Fruit fly (Drosophila melanogaster) whole organism, embryonic: Measurements from ENCODE around the gene Cpr30F.

Source experiments
- Aef1 ChIP-seq: fragments of 200-800 bp; sonication (Bioruptor generic); IDR thresholded peaks from 3 replicates; pipeline ENCODE4 v1.3.6; 2022; ENCODE audit warnings: missing biosample characterization, missing genetic modification characterization
- CG10979 ChIP-seq: fragments of 200-800 bp; sonication (Bioruptor generic); optimal IDR thresholded peaks from 2 replicates; lab custom pipeline; 2018; ENCODE audit warnings: missing biosample characterization, mild to moderate bottlenecking, missing genetic modification characterization, moderate library complexity
- CG11696 ChIP-seq: fragments of 200-800 bp; sonication (Bioruptor generic); IDR thresholded peaks from 2 replicates; pipeline ENCODE4 v1.3.6; 2022; ENCODE audit warnings: missing biosample characterization, missing genetic modification characterization
- CG12299 ChIP-seq: fragments of 200-800 bp; sonication (Bioruptor generic); optimal IDR thresholded peaks from 2 replicates; lab custom pipeline; 2018; ENCODE audit warnings: missing biosample characterization, mild to moderate bottlenecking, missing genetic modification characterization
- CG12769 ChIP-seq: fragments of 200-800 bp; sonication (Bioruptor generic); optimal IDR thresholded peaks from 2 replicates; lab custom pipeline; 2019; ENCODE audit warnings: missing biosample characterization, mild to moderate bottlenecking, missing genetic modification characterization, moderate library complexity
- CG13424 ChIP-seq: fragments of 200-800 bp; sonication (Bioruptor generic); optimal IDR thresholded peaks from 2 replicates; lab custom pipeline; 2019; ENCODE audit warnings: missing biosample characterization, mild to moderate bottlenecking, missing genetic modification characterization, moderate library complexity
- CG14860 ChIP-seq: fragments of 200-800 bp; sonication (Bioruptor generic); IDR thresholded peaks from 3 replicates; pipeline ENCODE4 v1.3.6; 2022; ENCODE audit warnings: missing biosample characterization, missing genetic modification characterization; ENCODE audit not compliant: partially characterized antibody
- CG15073 ChIP-seq: fragments of 200-800 bp; sonication (Bioruptor generic); optimal IDR thresholded peaks from 2 replicates; lab custom pipeline; 2016; ENCODE audit warnings: missing biosample characterization, missing genetic modification characterization
- CG17359 ChIP-seq: fragments of 200-800 bp; sonication (Bioruptor generic); optimal IDR thresholded peaks from 3 replicates; lab custom pipeline; 2018; ENCODE audit warnings: missing biosample characterization, mild to moderate bottlenecking, missing genetic modification characterization, moderate library complexity
- CG17829 ChIP-seq: fragments of 200-800 bp; optimal IDR thresholded peaks from 2 replicates; lab custom pipeline; 2019; ENCODE audit warnings: missing biosample characterization, mild to moderate bottlenecking, missing genetic modification characterization, moderate library complexity
- CG1832 ChIP-seq: fragments of 200-800 bp; sonication (Bioruptor generic); optimal IDR thresholded peaks from 2 replicates; lab custom pipeline; 2017; ENCODE audit warnings: missing biosample characterization, mild to moderate bottlenecking, missing genetic modification characterization, inconsistent platforms
- CG18599 ChIP-seq: fragments of 200-800 bp; sonication (Bioruptor generic); optimal IDR thresholded peaks from 3 replicates; lab custom pipeline; 2017; ENCODE audit warnings: missing biosample characterization, missing genetic modification characterization, mild to moderate bottlenecking, moderate library complexity, missing genetic modification reagents
- CG2129 ChIP-seq: fragments of 200-800 bp; sonication (Bioruptor generic); IDR thresholded peaks from 2 replicates; pipeline ENCODE4 v1.3.6; 2022; ENCODE audit warnings: missing biosample characterization, missing genetic modification characterization; ENCODE audit not compliant: partially characterized antibody
- CG2875 ChIP-seq: fragments of 200-800 bp; sonication (Bioruptor generic); optimal IDR thresholded peaks from 2 replicates; lab custom pipeline; 2017; ENCODE audit warnings: missing biosample characterization, mild to moderate bottlenecking, missing genetic modification characterization, missing genetic modification reagents
- CG34224 ChIP-seq: fragments of 200-800 bp; sonication (Bioruptor generic); IDR thresholded peaks from 3 replicates; pipeline ENCODE4 v1.3.6; 2022; ENCODE audit warnings: missing biosample characterization, missing genetic modification characterization; ENCODE audit not compliant: partially characterized antibody
- CG34422 ChIP-seq: fragments of 200-800 bp; sonication (Bioruptor generic); IDR thresholded peaks from 3 replicates; pipeline ENCODE4 v1.3.6; 2022; ENCODE audit warnings: missing biosample characterization, missing genetic modification characterization
- CG3726 ChIP-seq: fragments of 200-800 bp; sonication (Bioruptor generic); IDR thresholded peaks from 3 replicates; pipeline ENCODE4, ENCODE4 v1.3.6; 2022; ENCODE audit warnings: missing biosample characterization, missing genetic modification characterization
- CG3838 ChIP-seq: fragments of 200-800 bp; sonication (Bioruptor generic); optimal IDR thresholded peaks from 3 replicates; lab custom pipeline; 2016; ENCODE audit warnings: missing biosample characterization, missing genetic modification characterization
- CG3995 ChIP-seq: fragments of 200-800 bp; sonication (Bioruptor generic); optimal IDR thresholded peaks from 3 replicates; lab custom pipeline; 2016; ENCODE audit warnings: missing biosample characterization, missing genetic modification characterization
- CG42726 ChIP-seq: fragments of 200-800 bp; sonication (Bioruptor generic); IDR thresholded peaks from 2 replicates; pipeline ENCODE4 v1.3.6; 2022; ENCODE audit warnings: missing biosample characterization, missing genetic modification characterization; ENCODE audit not compliant: partially characterized antibody
- CG6813 ChIP-seq: fragments of 200-800 bp; sonication (Bioruptor generic); optimal IDR thresholded peaks from 2 replicates; lab custom pipeline; 2017; ENCODE audit warnings: missing biosample characterization, missing genetic modification characterization, mild to moderate bottlenecking, moderate library complexity, missing genetic modification reagents
- CG8388 ChIP-seq: fragments of 200-800 bp; sonication (Bioruptor generic); optimal IDR thresholded peaks from 2 replicates; lab custom pipeline; 2019; ENCODE audit warnings: missing biosample characterization, mild to moderate bottlenecking, missing genetic modification characterization, moderate library complexity
- CG9797 ChIP-seq: fragments of 200-800 bp; sonication (Bioruptor generic); optimal IDR thresholded peaks from 3 replicates; lab custom pipeline; 2018; ENCODE audit warnings: missing biosample characterization, mild to moderate bottlenecking, missing genetic modification characterization
- H2.0 ChIP-seq: fragments of 200-800 bp; sonication (Bioruptor generic); IDR thresholded peaks from 2 replicates; pipeline ENCODE4 v1.3.6; 2022; ENCODE audit warnings: missing biosample characterization, missing genetic modification characterization
- HmgD ChIP-seq: fragments of 200-800 bp; sonication (Bioruptor generic); optimal IDR thresholded peaks from 3 replicates; lab custom pipeline; 2016; ENCODE audit warnings: missing biosample characterization, missing genetic modification characterization
- Hmx ChIP-seq: fragments of 200-800 bp; sonication (Bioruptor generic); optimal IDR thresholded peaks from 2 replicates; lab custom pipeline; 2016; ENCODE audit warnings: missing biosample characterization, missing genetic modification characterization
- Hr3 ChIP-seq: fragments of 200-800 bp; sonication (Bioruptor generic); optimal IDR thresholded peaks from 3 replicates; lab custom pipeline; 2016; ENCODE audit warnings: missing biosample characterization, missing genetic modification characterization
- MBD-R2 ChIP-seq: fragments of 200-800 bp; sonication (Bioruptor generic); IDR thresholded peaks from 2 replicates; pipeline ENCODE4 v1.3.6; 2022; ENCODE audit warnings: missing biosample characterization, missing genetic modification characterization
- Mes4 ChIP-seq: fragments of 200-800 bp; sonication (Bioruptor generic); optimal IDR thresholded peaks from 2 replicates; lab custom pipeline; 2016; ENCODE audit warnings: missing biosample characterization, missing genetic modification characterization
- Sry-β ChIP-seq: fragments of 200-800 bp; sonication (Bioruptor generic); optimal IDR thresholded peaks from 2 replicates; lab custom pipeline; 2018; ENCODE audit warnings: missing biosample characterization, mild to moderate bottlenecking, missing genetic modification characterization, moderate library complexity
- Sry-δ ChIP-seq: fragments of 200-800 bp; sonication (Bioruptor generic); optimal IDR thresholded peaks from 2 replicates; lab custom pipeline; 2016; ENCODE audit warnings: missing biosample characterization, missing genetic modification characterization
- al ChIP-seq: fragments of 200-800 bp; sonication (Bioruptor generic); IDR thresholded peaks from 2 replicates; pipeline ENCODE4 v1.3.6; 2022; ENCODE audit warnings: missing biosample characterization, missing genetic modification characterization
- ap ChIP-seq: fragments of 200-800 bp; sonication (Bioruptor generic); IDR thresholded peaks from 2 replicates; pipeline ENCODE4 v1.3.6; 2022; ENCODE audit warnings: missing biosample characterization, missing genetic modification characterization
- ara ChIP-seq: fragments of 200-800 bp; sonication (Bioruptor generic); IDR thresholded peaks from 2 replicates; pipeline ENCODE4 v1.3.6; 2022; ENCODE audit warnings: missing biosample characterization, missing genetic modification characterization
- cato ChIP-seq: fragments of 200-800 bp; sonication (Bioruptor generic); optimal IDR thresholded peaks from 2 replicates; lab custom pipeline; 2016; ENCODE audit warnings: missing biosample characterization, missing genetic modification characterization, borderline replicate concordance
- croc ChIP-seq: fragments of 200-800 bp; sonication (Bioruptor generic); conservative IDR thresholded peaks from 3 replicates; pipeline ENCODE4 v1.3.6; 2022; ENCODE audit warnings: missing biosample characterization, missing genetic modification characterization
- crp ChIP-seq, 2 experiments: fragments of 200-800 bp; sonication (Bioruptor generic); optimal IDR thresholded peaks; 2 replicates in 1 of 2; 3 replicates in 1 of 2; lab custom pipeline; 2017; ENCODE audit warnings: missing biosample characterization in 2 of 2, missing genetic modification characterization in 2 of 2, mild to moderate bottlenecking in 1 of 2, moderate library complexity in 1 of 2
- danr ChIP-seq: fragments of 200-800 bp; sonication (Bioruptor generic); IDR thresholded peaks from 2 replicates; pipeline ENCODE4 v1.3.6; 2022; ENCODE audit warnings: missing biosample characterization, missing genetic modification characterization
- dysf ChIP-seq: fragments of 200-800 bp; sonication (Bioruptor generic); IDR thresholded peaks from 3 replicates; pipeline ENCODE4 v1.3.6; 2022; ENCODE audit warnings: missing biosample characterization, missing genetic modification characterization
- fd102C ChIP-seq: fragments of 200-800 bp; sonication (Bioruptor generic); optimal IDR thresholded peaks from 2 replicates; lab custom pipeline; 2018; ENCODE audit warnings: missing biosample characterization, mild to moderate bottlenecking, missing genetic modification characterization, moderate library complexity
- grau ChIP-seq: fragments of 200-800 bp; optimal IDR thresholded peaks from 3 replicates; lab custom pipeline; 2019; ENCODE audit warnings: missing biosample characterization, mild to moderate bottlenecking, missing genetic modification characterization, moderate library complexity
- gro ChIP-seq: fragments of 200-800 bp; sonication (Bioruptor generic); optimal IDR thresholded peaks from 2 replicates; lab custom pipeline; 2016; ENCODE audit warnings: missing biosample characterization, missing genetic modification characterization
- hbn ChIP-seq: fragments of 200-800 bp; sonication (Bioruptor generic); IDR thresholded peaks from 2 replicates; pipeline ENCODE4 v1.3.6; 2022; ENCODE audit warnings: missing biosample characterization, missing genetic modification characterization; ENCODE audit not compliant: partially characterized antibody
- hkb ChIP-seq, 2 experiments: fragments of 200-800 bp in 1 of 2; fragments of >200 bp in 1 of 2; sonication (Bioruptor generic) in 1 of 2; IDR thresholded peaks in 1 of 2; optimal IDR thresholded peaks in 1 of 2; 2 replicates each; pipeline versions ENCODE4 v1.3.6 to Lab custom; 2017 to 2022; ENCODE audit warnings: missing biosample characterization in 1 of 2, missing genetic modification characterization in 1 of 2
- jumu ChIP-seq: fragments of 200-800 bp; sonication (Bioruptor generic); optimal IDR thresholded peaks from 3 replicates; lab custom pipeline; 2016; ENCODE audit warnings: missing biosample characterization, missing genetic modification characterization
- ken ChIP-seq: fragments of 200-800 bp; sonication (Bioruptor generic); IDR thresholded peaks from 3 replicates; pipeline ENCODE4 v1.3.6; 2022; ENCODE audit warnings: missing biosample characterization, missing genetic modification characterization
- lmd ChIP-seq: fragments of 200-800 bp; sonication (Bioruptor generic); IDR thresholded peaks from 2 replicates; pipeline ENCODE4 v1.3.6; 2022; ENCODE audit warnings: missing biosample characterization, missing genetic modification characterization
- mam ChIP-seq: fragments of 200-800 bp; sonication (Bioruptor generic); optimal IDR thresholded peaks from 3 replicates; lab custom pipeline; 2016; ENCODE audit warnings: missing biosample characterization, missing genetic modification characterization
- nmo ChIP-seq: fragments of 200-800 bp; sonication (Bioruptor generic); optimal IDR thresholded peaks from 2 replicates; lab custom pipeline; 2018; ENCODE audit warnings: missing biosample characterization, mild to moderate bottlenecking, missing genetic modification characterization, moderate library complexity
- tap ChIP-seq: fragments of 200-800 bp; optimal IDR thresholded peaks from 3 replicates; lab custom pipeline; 2019; ENCODE audit warnings: missing biosample characterization, mild to moderate bottlenecking, missing genetic modification characterization, moderate library complexity

Gene Cpr30F

DNA sequence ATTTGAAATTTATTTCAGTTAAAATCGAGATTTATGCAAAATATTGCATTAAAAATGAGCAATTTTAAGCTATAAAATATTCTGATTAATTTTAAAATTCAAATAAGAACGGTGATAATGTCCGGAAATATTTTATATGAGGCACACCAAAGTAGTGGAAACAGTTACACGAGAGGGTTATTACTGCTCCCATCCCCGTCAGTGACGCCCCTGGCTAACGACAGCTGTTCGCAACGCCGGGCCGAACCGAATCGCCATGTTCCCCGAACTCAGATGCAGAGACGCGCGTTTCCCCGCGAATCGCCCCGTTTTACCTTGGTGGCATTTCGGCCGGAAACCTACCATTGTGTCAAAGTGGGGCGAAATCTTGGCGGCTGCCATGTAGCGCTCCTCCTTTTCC, 21.2 kb downstream of the Cpr30F start (continued):
- TF ChIP-seq CG15073 (GFP tag; lab: Kevin White, UChicago): no peak
- no peak for TF ChIP-seq croc (GFP tag; lab: Robert Waterston, UW)
- TF ChIP-seq Hr3: no peak
- no peak for TF ChIP-seq HmgD (GFP tag; lab: Kevin White, UChicago)
- TF ChIP-seq CG42726 (GFP tag; lab: Robert Waterston, UW): no peak
- TF ChIP-seq CG18599 (GFP tag; lab: Kevin White, UChicago): no peak
- peak; percentile 38 for TF ChIP-seq mam (GFP tag; lab: Kevin White, UChicago)
- TF ChIP-seq ken: peak; percentile 26; the same call in 1 of the 3 replicates
- TF ChIP-seq CG3838: no peak
- no peak for TF ChIP-seq tap (tag; lab: Kevin White, UChicago)
- TF ChIP-seq ara: peak; percentile 24
- peak; percentile 10 to 82 for TF ChIP-seq crp (GFP tag; optimal IDR thresholded peaks at IDR 0.05; lab: Kevin White, UChicago)
- TF ChIP-seq MBD-R2 (GFP tag; lab: Robert Waterston, UW): peak; percentile 22
- no peak for TF ChIP-seq CG1832 (GFP tag; lab: Kevin White, UChicago)
- TF ChIP-seq hkb (optimal IDR thresholded peaks at IDR 0.05; lab: Kevin White, UChicago): no peak
- TF ChIP-seq hkb (GFP tag; IDR thresholded peaks at IDR 0.05; lab: Robert Waterston, UW): peak; percentile 69
- TF ChIP-seq jumu (GFP tag; lab: Kevin White, UChicago): peak; percentile 19
- TF ChIP-seq fd102C (GFP tag; lab: Kevin White, UChicago): no peak
- TF ChIP-seq danr (GFP tag; lab: Robert Waterston, UW): peak; percentile 40; the same call in 1 of the 2 replicates
- TF ChIP-seq gro (GFP tag; lab: Kevin White, UChicago): no peak
- no peak for TF ChIP-seq CG34224 (GFP tag; lab: Robert Waterston, UW)
- TF ChIP-seq ap: no peak
- TF ChIP-seq al (GFP tag; lab: Robert Waterston, UW): 0 out of 2 replicates have a peak, but pooled peaks have one; percentile 8
- TF ChIP-seq Hmx (GFP tag; lab: Kevin White, UChicago): no peak
- TF ChIP-seq Sry-δ (GFP tag; lab: Kevin White, UChicago): no peak
- TF ChIP-seq Aef1 (GFP tag; lab: Robert Waterston, UW): no peak
- no peak for TF ChIP-seq CG6813 (GFP tag; lab: Kevin White, UChicago)
- peak; percentile 88 for TF ChIP-seq CG3995 (GFP tag; lab: Kevin White, UChicago)
- no peak for TF ChIP-seq CG2875 (GFP tag; lab: Kevin White, UChicago)
- peak; percentile 13; the same call in 1 of the 3 replicates for TF ChIP-seq dysf
- no peak for TF ChIP-seq nmo (GFP tag; lab: Kevin White, UChicago)
- peak; percentile 41 for TF ChIP-seq CG8388 (GFP tag; lab: Kevin White, UChicago)
- no peak for TF ChIP-seq CG13424 (tag; lab: Kevin White, UChicago)
- TF ChIP-seq CG12769 (tag; lab: Kevin White, UChicago): peak; percentile 32
- TF ChIP-seq CG2129: no peak
- TF ChIP-seq Sry-β (GFP tag; lab: Kevin White, UChicago): no peak
- TF ChIP-seq cato (GFP tag; lab: Kevin White, UChicago): no peak
- TF ChIP-seq CG10979 (tag; lab: Kevin White, UChicago): no peak
- TF ChIP-seq CG12299 (tag; lab: Kevin White, UChicago): no peak
- peak; percentile 19 for TF ChIP-seq grau (tag; lab: Kevin White, UChicago)
- TF ChIP-seq H2.0 (GFP tag; lab: Robert Waterston, UW): no peak
- TF ChIP-seq CG17829 (tag; lab: Kevin White, UChicago): no peak
- peak; percentile 39 for TF ChIP-seq CG17359 (tag; lab: Kevin White, UChicago)
- no peak for TF ChIP-seq Mes4 (GFP tag; lab: Kevin White, UChicago)
- TF ChIP-seq lmd: peak; percentile 40; the same call in 1 of the 2 replicates
- TF ChIP-seq CG9797: no peak
- no peak for TF ChIP-seq hbn (GFP tag; lab: Robert Waterston, UW)
- TF ChIP-seq CG11696: no peak
- no peak for TF ChIP-seq CG14860 (GFP tag; lab: Robert Waterston, UW)
- peak; percentile 62; the same call in 1 of the 3 replicates for TF ChIP-seq CG34422 (GFP tag; lab: Robert Waterston, UW)
- no peak for TF ChIP-seq CG3726
